Worm (Caenorhabditis elegans) whole organism, midembryonic: ENCODE results near the gene F21C10.7.

Experiments
- T22C8.4 ChIP-seq: fragments of 200-800 bp; sonication (Bioruptor generic); IDR thresholded peaks from 2 replicates; pipeline ENCODE4 v1.3.6; 2022; ENCODE audit warnings: missing genetic modification characterization, missing compliant biosample characterization
- med-1 ChIP-seq: sonication (generic microtip); optimal IDR thresholded peaks from 2 replicates; lab custom pipeline; 2017; ENCODE audit warnings: missing genetic modification characterization, mild to moderate bottlenecking, missing compliant biosample characterization, antibody characterized with exemption, missing genetic modification reagents; ENCODE audit not compliant: insufficient read depth
- tab-1 ChIP-seq: fragments of 200-800 bp; sonication (Bioruptor generic); IDR thresholded peaks from 2 replicates; pipeline ENCODE4 v1.3.6; 2022; ENCODE audit warnings: missing genetic modification characterization, missing compliant biosample characterization
- ztf-23 ChIP-seq: fragments of 200-800 bp; sonication (Bioruptor generic); IDR thresholded peaks from 2 replicates; pipeline ENCODE4 v1.3.6; 2022; ENCODE audit warnings: missing genetic modification reagents, missing genetic modification characterization, missing compliant biosample characterization

DNA sequence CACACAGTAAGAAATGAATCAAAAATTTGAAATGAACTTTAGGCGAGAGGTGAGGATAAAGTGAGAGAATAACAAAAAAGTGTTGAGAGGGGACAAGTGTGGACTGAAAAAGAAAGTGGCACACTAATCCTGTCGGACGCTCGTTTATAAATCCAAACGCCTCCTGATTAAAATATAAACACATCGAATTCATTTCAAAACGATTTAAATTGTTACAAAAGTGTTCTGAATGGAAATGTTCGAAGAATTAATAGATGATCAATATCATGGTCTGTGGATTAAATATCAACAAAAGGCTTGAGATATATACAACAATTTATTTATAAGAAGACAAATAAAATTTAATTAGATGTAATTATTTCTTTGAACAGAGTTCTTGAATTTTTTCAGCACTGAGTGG lies 55.5 kb downstream of the F21C10.7 start, which contains the start of gene B0222.11:
- TF ChIP-seq tab-1 (GFP tag; lab: Robert Waterston, UW) (no peak), T22C8.4 (GFP tag; lab: Robert Waterston, UW) (no peak), med-1 (no peak), ztf-23 (GFP tag; lab: Robert Waterston, UW) (no peak)
